Fruit fly (Drosophila melanogaster): ENCODE results near the gene CG32486.

CG32486 gene

dm6 chr3L:3045256-3045743, 25.3 kb downstream of the CG32486 start (continued):
- TF ChIP-seq CG17829 (tag; optimal IDR thresholded peaks at IDR 0.05) (peak; percentile 21), Fer3 (tag; optimal IDR thresholded peaks at IDR 0.05) (peak; percentile 2), CG10462 (GFP tag; optimal IDR thresholded peaks at IDR 0.05) (no peak), Sox102F (GFP tag; optimal IDR thresholded peaks at IDR 0.05) (peak; percentile 61), corto (GFP tag; optimal IDR thresholded peaks at IDR 0.05) (peak; percentile 88), grau (tag; optimal IDR thresholded peaks at IDR 0.05) (peak; percentile 56), Hr78 (GFP tag; optimal IDR thresholded peaks at IDR 0.05) (no peak), CG1529 (GFP tag; optimal IDR thresholded peaks at IDR 0.05) (no peak), CG17361 (GFP tag; IDR thresholded peaks at IDR 0.05) (0 out of 3 replicates have a peak, but pooled peaks have one; percentile 47), Nf-YB (GFP tag; optimal IDR thresholded peaks at IDR 0.05) (peak; percentile 12), Meics (GFP tag; optimal IDR thresholded peaks at IDR 0.05) (peak; percentile 37), lbe (GFP tag; optimal IDR thresholded peaks at IDR 0.05) (peak; percentile 80), CG6689 (GFP tag; IDR thresholded peaks at IDR 0.05) (peak; percentile 43; the same call in 1 of the 2 replicates), CG3281 (GFP tag; optimal IDR thresholded peaks at IDR 0.05) (peak; percentile 57), phol (tag; optimal IDR thresholded peaks at IDR 0.05) (peak; percentile 20), Trl (optimal IDR thresholded peaks at IDR 0.05) (no peak), Trl (GFP tag; optimal IDR thresholded peaks at IDR 0.05) (no peak), CHES-1-like (GFP tag; optimal IDR thresholded peaks at IDR 0.05) (no peak), Eip74EF (GFP tag; optimal IDR thresholded peaks at IDR 0.05) (peak in 1 of 2 experiments; percentile 47), CG11093 (GFP tag; IDR thresholded peaks at IDR 0.05) (no peak), esg (GFP tag; conservative IDR thresholded peaks at IDR 0.05) (no peak; the same call in 1 of the 2 replicates), Lim3 (GFP tag; IDR thresholded peaks at IDR 0.05) (no peak), CG32532 (GFP tag; IDR thresholded peaks at IDR 0.05) (peak; percentile 52; the same call in 1 of the 2 replicates), al (GFP tag; IDR thresholded peaks at IDR 0.05) (peak; percentile 21; the same call in 1 of the 2 replicates), bcd (GFP tag; optimal IDR thresholded peaks at IDR 0.05) (peak; percentile 47), CG11504 (tag; optimal IDR thresholded peaks at IDR 0.05) (peak; percentile 70), Ptx1 (GFP tag; IDR thresholded peaks at IDR 0.05) (peak; percentile 56), CG10366 (GFP tag; IDR thresholded peaks at IDR 0.05) (0 out of 2 replicates have a peak, but pooled peaks have one; percentile 16), slbo (GFP tag; IDR thresholded peaks at IDR 0.05) (peak; percentile 40; the same call in 1 of the 2 replicates), Hr3 (GFP tag; optimal IDR thresholded peaks at IDR 0.05) (peak; percentile 35), PHDP (tag; optimal IDR thresholded peaks at IDR 0.05) (peak; percentile 42), Sox100B (GFP tag; optimal IDR thresholded peaks at IDR 0.05) (peak; percentile 49), CrebB (tag; optimal IDR thresholded peaks at IDR 0.05) (no peak), trh (GFP tag; optimal IDR thresholded peaks at IDR 0.05) (no peak), CG9437 (GFP tag; optimal IDR thresholded peaks at IDR 0.05) (peak; percentile 22), CG8359 (GFP tag; optimal IDR thresholded peaks at IDR 0.05; ENCODE audit: borderline replicate concordance) (peak; percentile 16), Hmr (GFP tag; optimal IDR thresholded peaks at IDR 0.05) (peak; percentile 19), fd3F (GFP tag; optimal IDR thresholded peaks at IDR 0.05) (peak; percentile 23), jumu (GFP tag; optimal IDR thresholded peaks at IDR 0.05) (no peak)

Data from whole organism, embryonic.